Worm (Caenorhabditis elegans) whole organism, L1 larva: ENCODE results near the gene ugt-9.

ENCODE experiments used
- aly-2 ChIP-seq: fragments of 150-350 bp; optimal IDR thresholded peaks from 2 replicates; lab custom pipeline; 2014; ENCODE audit warnings: missing biosample characterization, missing genetic modification characterization
- hpl-2 ChIP-seq: fragments of 150-350 bp; optimal IDR thresholded peaks from 2 replicates; lab custom pipeline; 2014; ENCODE audit warnings: missing biosample characterization, missing genetic modification reagents, missing genetic modification characterization
- nhr-237 ChIP-seq: fragments of 150-350 bp; optimal IDR thresholded peaks from 2 replicates; lab custom pipeline; 2014; ENCODE audit warnings: missing biosample characterization, missing genetic modification characterization
- nhr-90 ChIP-seq: sonication (generic microtip); optimal IDR thresholded peaks from 2 replicates; lab custom pipeline; 2016; ENCODE audit warnings: mild to moderate bottlenecking, missing genetic modification characterization, missing compliant biosample characterization; ENCODE audit not compliant: poor library complexity
- tbx-2 ChIP-seq: sonication (generic microtip); optimal IDR thresholded peaks from 2 replicates; lab custom pipeline; 2016; ENCODE audit warnings: missing genetic modification characterization, missing compliant biosample characterization
- zag-1 ChIP-seq: fragments of 150-350 bp; optimal IDR thresholded peaks from 2 replicates; lab custom pipeline; 2014; ENCODE audit warnings: missing biosample characterization, missing genetic modification characterization
- ztf-11 ChIP-seq, 2 experiments: sonication (generic microtip); optimal IDR thresholded peaks; 2 replicates each; lab custom pipeline; 2016 to 2017; ENCODE audit warnings: missing genetic modification characterization in 2 of 2, missing biosample characterization in 1 of 2, missing compliant biosample characterization in 1 of 2

DNA sequence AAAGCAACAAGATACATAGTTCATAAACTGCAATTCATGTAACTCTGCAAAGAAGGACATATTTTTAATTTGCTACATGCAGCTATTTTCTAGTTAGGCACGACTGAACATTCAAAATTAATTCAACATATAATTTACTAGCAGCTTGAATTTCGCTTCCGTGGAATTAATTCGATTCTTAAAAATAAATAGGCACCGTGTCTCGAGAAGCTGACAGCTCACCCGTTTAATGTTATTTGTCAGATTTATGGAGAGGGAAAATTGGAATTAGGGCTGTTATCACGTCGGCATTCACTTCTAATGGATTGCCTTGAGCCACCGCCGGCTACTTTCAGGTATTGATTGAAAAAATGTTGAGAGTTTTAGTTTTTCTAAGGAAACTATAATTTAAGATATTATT, 30.5 kb downstream of the ugt-9 start, which contains the start of gene srh-21:
- TF ChIP-seq nhr-90 (tag; lab: Kevin White, UChicago) (no peak), zag-1 (tag; lab: Kevin White, UChicago) (no peak), aly-2 (tag; lab: Kevin White, UChicago) (no peak), hpl-2 (GFP tag; lab: Kevin White, UChicago) (no peak), tbx-2 (tag; lab: Kevin White, UChicago) (no peak), nhr-237 (tag; lab: Kevin White, UChicago) (no peak), ztf-11 (tag; optimal IDR thresholded peaks at IDR 0.05; lab: Kevin White, UChicago) (no peak)
